Worm (Caenorhabditis elegans) whole organism, L3 larva: Measurements from ENCODE around the gene cnnm-5.

ENCODE experiments used
- ama-1 ChIP-seq: fragments of 150-350 bp; optimal IDR thresholded peaks from 2 replicates; lab custom pipeline; 2018
- ceh-28 ChIP-seq: fragments of 150-350 bp; optimal IDR thresholded peaks from 2 replicates; lab custom pipeline; 2014; ENCODE audit warnings: missing biosample characterization, missing genetic modification reagents, missing genetic modification characterization
- nhr-11 ChIP-seq: fragments of 150-350 bp; optimal IDR thresholded peaks from 2 replicates; lab custom pipeline; 2014; ENCODE audit warnings: missing biosample characterization, missing genetic modification characterization
- ztf-11 ChIP-seq: fragments of 150-350 bp; optimal IDR thresholded peaks from 2 replicates; lab custom pipeline; 2014; ENCODE audit warnings: missing biosample characterization, missing genetic modification characterization
- ztf-4 ChIP-seq: fragments of 150-350 bp; optimal IDR thresholded peaks from 2 replicates; lab custom pipeline; 2014; ENCODE audit warnings: missing biosample characterization, missing genetic modification characterization

DNA sequence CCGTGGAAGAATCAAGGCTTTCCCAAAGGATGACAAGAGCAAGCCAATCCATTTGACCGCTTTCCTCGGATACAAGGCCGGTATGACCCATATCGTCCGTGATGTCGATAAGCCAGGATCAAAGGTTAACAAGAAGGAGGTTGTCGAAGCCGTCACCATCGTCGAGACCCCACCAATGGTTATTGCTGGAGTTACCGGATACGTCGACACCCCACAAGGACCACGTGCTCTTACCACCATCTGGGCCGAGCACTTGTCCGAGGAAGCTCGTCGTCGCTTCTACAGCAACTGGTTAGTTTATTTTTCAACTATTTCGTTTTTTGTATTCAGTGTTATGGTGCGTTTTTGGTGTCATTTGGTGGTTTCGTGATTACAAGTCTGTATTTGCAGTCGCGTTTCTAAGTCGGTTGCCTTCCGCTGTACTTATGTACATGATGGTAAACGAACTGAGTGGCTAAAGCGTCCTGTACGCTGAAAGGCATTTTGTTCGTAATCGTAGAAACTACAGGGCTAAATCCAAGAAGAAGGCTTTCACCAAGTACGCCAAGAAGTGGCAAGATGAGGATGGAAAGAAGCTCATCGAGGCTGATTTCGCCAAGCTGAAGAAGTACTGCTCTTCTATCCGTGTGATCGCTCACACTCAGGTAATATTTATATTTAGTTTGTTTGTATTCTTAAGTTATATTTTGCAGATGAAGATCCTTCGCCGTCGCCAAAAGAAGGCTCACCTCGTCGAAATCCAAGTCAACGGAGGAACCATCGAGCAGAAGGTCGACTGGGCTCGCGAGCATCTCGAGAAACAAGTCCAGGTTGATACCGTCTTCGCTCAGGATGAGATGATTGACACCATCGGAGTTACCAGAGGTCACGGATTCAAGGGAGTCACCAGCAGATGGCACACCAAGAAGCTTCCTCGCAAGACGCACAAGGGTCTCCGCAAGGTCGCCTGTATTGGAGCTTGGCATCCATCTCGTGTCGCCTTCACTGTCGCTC, 39.2 kb upstream of the cnnm-5 start:
- TF ChIP-seq nhr-11 (tag; lab: Kevin White, UChicago) (no peak), ztf-11 (tag; lab: Kevin White, UChicago) (no peak), ama-1 (lab: Kevin White, UChicago) (no peak), ztf-4 (tag; lab: Kevin White, UChicago) (no peak), ceh-28 (tag; lab: Kevin White, UChicago) (no peak)
